Worm (Caenorhabditis elegans) whole organism, midembryonic: Measurements from ENCODE around the gene F40G12.4.

Experiments used
- T22C8.4 ChIP-seq: fragments of 200-800 bp; sonication (Bioruptor generic); IDR thresholded peaks from 2 replicates; pipeline ENCODE4 v1.3.6; 2022; ENCODE audit warnings: missing genetic modification characterization, missing compliant biosample characterization
- cog-1 ChIP-seq: sonication (generic microtip); optimal IDR thresholded peaks from 2 replicates; lab custom pipeline; 2016; ENCODE audit warnings: missing genetic modification characterization, missing compliant biosample characterization
- flt-1 ChIP-seq: fragments of 200-800 bp; sonication (Bioruptor generic); IDR thresholded peaks from 2 replicates; pipeline ENCODE4 v1.3.6; 2022; ENCODE audit warnings: missing genetic modification characterization, missing compliant biosample characterization
- klf-2 ChIP-seq: fragments of 200-800 bp; sonication (Bioruptor generic); conservative IDR thresholded peaks from 2 replicates; pipeline ENCODE4 v1.3.6; 2022; ENCODE audit warnings: missing genetic modification reagents, missing genetic modification characterization, missing compliant biosample characterization
- med-1 ChIP-seq: sonication (generic microtip); optimal IDR thresholded peaks from 2 replicates; lab custom pipeline; 2017; ENCODE audit warnings: missing genetic modification characterization, mild to moderate bottlenecking, missing compliant biosample characterization, antibody characterized with exemption, missing genetic modification reagents; ENCODE audit not compliant: insufficient read depth
- ref-1 ChIP-seq: fragments of 200-800 bp; sonication (Bioruptor generic); conservative IDR thresholded peaks from 2 replicates; pipeline ENCODE4 v1.3.6; 2022; ENCODE audit warnings: missing genetic modification reagents, missing genetic modification characterization, missing compliant biosample characterization
- ztf-23 ChIP-seq: fragments of 200-800 bp; sonication (Bioruptor generic); IDR thresholded peaks from 2 replicates; pipeline ENCODE4 v1.3.6; 2022; ENCODE audit warnings: missing genetic modification reagents, missing genetic modification characterization, missing compliant biosample characterization

DNA sequence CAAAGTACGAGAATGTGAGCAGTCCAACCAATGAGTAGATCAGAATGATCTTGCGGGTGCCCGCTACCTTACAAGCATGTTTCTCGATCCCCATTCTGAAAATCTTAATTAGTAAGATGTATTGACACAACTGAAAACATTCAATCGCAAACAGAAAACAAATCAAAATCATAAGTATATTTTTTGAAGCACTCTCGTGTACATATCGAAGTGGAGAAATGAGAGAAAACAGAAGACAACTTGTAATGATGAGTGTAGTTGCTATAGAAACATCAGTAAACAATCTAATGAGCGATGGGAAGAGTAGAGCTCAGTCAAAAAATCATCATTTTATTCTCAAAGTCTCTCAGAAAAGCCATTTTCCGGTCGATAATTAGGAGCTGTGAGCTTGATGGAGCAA, 44.2 kb upstream of the F40G12.4 start, which contains the start of gene F14D7.8:
- TF ChIP-seq med-1 (no peak), ztf-23 (no peak), T22C8.4 (GFP tag; lab: Robert Waterston, UW) (no peak), cog-1 (tag; lab: Kevin White, UChicago) (no peak), flt-1 (GFP tag; lab: Robert Waterston, UW) (no peak), ref-1 (GFP tag; lab: Robert Waterston, UW) (no peak), klf-2 (no peak)
